Fruit fly (Drosophila melanogaster): Measurements from ENCODE around the gene Bdp1.
A peak's percentile ranks its signal among the peaks of the same experiment; 100 is the strongest.

Gene Bdp1

DNA sequence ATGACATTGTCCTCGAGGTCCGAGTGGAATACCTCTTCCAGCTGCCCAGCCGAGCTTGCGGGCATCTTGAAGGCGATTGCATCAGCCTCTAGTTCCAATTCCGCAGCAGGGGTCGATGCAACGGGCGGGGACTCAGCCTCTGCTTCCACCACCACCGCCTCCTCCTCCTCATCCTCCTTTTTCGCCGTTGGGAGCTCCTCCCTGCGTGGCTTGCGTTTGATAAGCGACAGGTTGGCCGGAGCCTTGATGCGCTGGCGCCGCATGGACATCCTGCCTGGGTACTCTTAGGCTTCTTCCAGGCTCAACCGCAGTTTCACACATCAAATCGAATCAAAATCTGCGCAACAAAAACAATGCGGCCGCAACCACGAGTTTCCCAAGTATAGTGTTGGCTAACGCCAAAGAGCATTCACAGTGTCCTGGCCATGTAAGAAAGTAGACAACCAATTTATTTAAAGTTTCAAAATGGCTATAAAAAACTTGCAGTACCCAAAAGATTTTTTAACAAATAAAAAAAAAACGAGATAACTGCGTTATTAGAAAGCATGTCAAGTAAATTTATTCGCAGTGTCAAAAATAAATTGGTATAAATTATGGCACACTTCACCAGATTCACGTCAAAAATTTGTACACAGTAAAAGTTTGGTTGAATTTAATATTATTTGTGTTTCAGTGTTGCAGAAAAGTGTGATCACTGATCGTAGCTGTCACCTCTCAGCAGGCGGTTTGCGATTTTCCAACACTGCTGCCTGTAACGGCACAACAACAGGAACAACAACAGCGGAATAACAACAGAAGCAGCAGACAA is at the start of gene Bdp1, which contains the start of gene CG6565:
TSS of gene Bdp1 (minus strand) at position 456 of the 808 bp plus-strand sequence.
TSS of gene CG6565 (plus strand) at position 585 of the 808 bp plus-strand sequence.
- TF ChIP-seq Vsx2 (GFP tag; optimal IDR thresholded peaks at IDR 0.05; ENCODE audit: partially characterized antibody) (no peak), Rel (GFP tag; optimal IDR thresholded peaks at IDR 0.05) (no peak), Rel (tag; optimal IDR thresholded peaks at IDR 0.05) (peak; percentile 69), CG32264 (GFP tag; optimal IDR thresholded peaks at IDR 0.05) (peak; percentile 89), h (GFP tag; optimal IDR thresholded peaks at IDR 0.05) (peak; percentile 98), psq (GFP tag; optimal IDR thresholded peaks at IDR 0.05) (peak; percentile 94), br (GFP tag; optimal IDR thresholded peaks at IDR 0.05) (peak; percentile 97), Dfd (GFP tag; optimal IDR thresholded peaks at IDR 0.05) (no peak), OdsH (GFP tag; optimal IDR thresholded peaks at IDR 0.05) (peak; percentile 96), Myc (optimal IDR thresholded peaks at IDR 0.05) (peak; percentile 92), dmrt93B (GFP tag; optimal IDR thresholded peaks at IDR 0.05) (peak; percentile 98), woc (GFP tag; optimal IDR thresholded peaks at IDR 0.05) (peak; percentile 99), dsf (GFP tag; optimal IDR thresholded peaks at IDR 0.05; ENCODE audit: borderline replicate concordance) (peak; percentile 96), Sp1 (GFP tag; optimal IDR thresholded peaks at IDR 0.05) (peak; percentile 95), GATAd (GFP tag; optimal IDR thresholded peaks at IDR 0.05) (peak; percentile 93), pan (optimal IDR thresholded peaks at IDR 0.05) (no peak), usp (GFP tag; optimal IDR thresholded peaks at IDR 0.05) (no peak), Hr78 (GFP tag; optimal IDR thresholded peaks at IDR 0.05) (no peak), ey (GFP tag; optimal IDR thresholded peaks at IDR 0.05) (peak; percentile 98), jim (GFP tag; optimal IDR thresholded peaks at IDR 0.05) (peak; percentile 62), tai (GFP tag; optimal IDR thresholded peaks at IDR 0.05) (no peak), sv (GFP tag; optimal IDR thresholded peaks at IDR 0.05) (peak; percentile 99), Abd-B (GFP tag; optimal IDR thresholded peaks at IDR 0.05) (no peak), brk (GFP tag; optimal IDR thresholded peaks at IDR 0.05) (no peak), CrebA (GFP tag; optimal IDR thresholded peaks at IDR 0.05; ENCODE audit: borderline replicate concordance) (no peak), rgr (GFP tag; optimal IDR thresholded peaks at IDR 0.05) (peak; percentile 97), HLH106 (tag; optimal IDR thresholded peaks at IDR 0.05) (peak; percentile 96), Mio (GFP tag; optimal IDR thresholded peaks at IDR 0.05) (peak; percentile 77), Hnf4 (GFP tag; optimal IDR thresholded peaks at IDR 0.05) (peak; percentile 96), lola (GFP tag; optimal IDR thresholded peaks at IDR 0.05) (no peak), sage (GFP tag; optimal IDR thresholded peaks at IDR 0.05) (no peak), foxo (GFP tag; optimal IDR thresholded peaks at IDR 0.05) (peak; percentile 78 to 98), N (GFP tag; optimal IDR thresholded peaks at IDR 0.05) (no peak), Jra (GFP tag; optimal IDR thresholded peaks at IDR 0.05) (peak; percentile 98), CG9705 (GFP tag; optimal IDR thresholded peaks at IDR 0.05) (peak; percentile 96), Hr83 (GFP tag; optimal IDR thresholded peaks at IDR 0.05; ENCODE audit: poor library complexity, severe bottlenecking) (peak; percentile 19), dl (GFP tag; optimal IDR thresholded peaks at IDR 0.05; ENCODE audit: insufficient read depth in 1 of 2, partially characterized antibody in 2 of 2) (no peak), fru (GFP tag; optimal IDR thresholded peaks at IDR 0.05) (peak; percentile 98), Dif (GFP tag; optimal IDR thresholded peaks at IDR 0.05; ENCODE audit: partially characterized antibody) (no peak)
